Fruit fly (Drosophila melanogaster): ENCODE results near the gene y.

dm6 chrX:345246-345645 lies 11.1 kb upstream of the y start:
- no peak for TF ChIP-seq pan (optimal IDR thresholded peaks at IDR 0.05)
- no peak for TF ChIP-seq psq (optimal IDR thresholded peaks at IDR 0.05)

Measured in whole organism.